Worm (Caenorhabditis elegans): ENCODE measurements around the gene math-41.

math-41 gene

DNA sequence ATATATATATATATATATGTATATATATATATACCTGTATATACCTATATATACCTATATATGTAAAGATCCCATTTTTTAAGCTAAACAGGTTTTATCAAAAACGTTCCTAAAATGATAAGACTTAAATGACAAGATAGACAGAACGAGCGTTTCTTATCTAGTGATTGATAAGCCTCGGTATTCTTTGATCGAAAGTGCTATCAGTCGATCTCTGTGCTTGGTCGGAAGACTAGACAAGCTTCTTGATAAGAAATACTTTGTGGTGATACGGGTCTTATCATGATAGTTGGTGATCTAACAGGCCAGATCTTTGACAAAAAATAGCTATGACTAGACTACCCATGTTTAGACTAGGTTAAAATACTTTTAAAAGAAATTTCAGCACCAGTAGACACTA is 27.3 kb downstream of the math-41 start (continued):
- TF ChIP-seq aly-2 (tag; optimal IDR thresholded peaks at IDR 0.05) (no peak), hlh-17 (GFP tag; optimal IDR thresholded peaks at IDR 0.05; ENCODE audit: borderline replicate concordance) (no peak), mep-1 (tag; optimal IDR thresholded peaks at IDR 0.05) (no peak), unc-130 (tag; optimal IDR thresholded peaks at IDR 0.05) (no peak), dpl-1 (GFP tag; optimal IDR thresholded peaks at IDR 0.05) (no peak), nhr-90 (tag; optimal IDR thresholded peaks at IDR 0.05; ENCODE audit: poor library complexity) (peak; percentile 48), pax-3 (tag; optimal IDR thresholded peaks at IDR 0.05) (peak; percentile 30), hlh-4 (tag; optimal IDR thresholded peaks at IDR 0.05) (no peak), efl-3 (GFP tag; optimal IDR thresholded peaks at IDR 0.05) (no peak), nhr-19 (GFP tag; conservative IDR thresholded peaks at IDR 0.05) (peak; percentile 43; the same call in 1 of the 2 replicates), fkh-10 (GFP tag; optimal IDR thresholded peaks at IDR 0.05) (no peak), dsc-1 (tag; optimal IDR thresholded peaks at IDR 0.05) (no peak), C16A3.4 (tag; optimal IDR thresholded peaks at IDR 0.05) (no peak), lin-13 (GFP tag; optimal IDR thresholded peaks at IDR 0.05) (no peak), aha-1 (tag; optimal IDR thresholded peaks at IDR 0.05) (no peak), hpl-2 (GFP tag; optimal IDR thresholded peaks at IDR 0.05) (no peak), nhr-77 (tag; optimal IDR thresholded peaks at IDR 0.05) (no peak), snu-23 (GFP tag; optimal IDR thresholded peaks at IDR 0.05) (no peak), C34B4.2 (tag; optimal IDR thresholded peaks at IDR 0.05) (no peak), vab-15 (tag; optimal IDR thresholded peaks at IDR 0.05) (no peak), mab-9 (GFP tag; IDR thresholded peaks at IDR 0.05) (no peak), egl-27 (tag; optimal IDR thresholded peaks at IDR 0.05) (no peak), pqm-1 (tag; optimal IDR thresholded peaks at IDR 0.05) (peak; percentile 92), ceh-88 (GFP tag; IDR thresholded peaks at IDR 0.05) (no peak), tbx-2 (tag; optimal IDR thresholded peaks at IDR 0.05) (no peak), nhr-71 (tag; optimal IDR thresholded peaks at IDR 0.05) (no peak), mef-2 (tag; optimal IDR thresholded peaks at IDR 0.05) (no peak), elt-2 (tag; optimal IDR thresholded peaks at IDR 0.05) (peak; percentile 100), C04F5.9 (tag; optimal IDR thresholded peaks at IDR 0.05) (no peak), elt-3 (tag; optimal IDR thresholded peaks at IDR 0.05) (peak in 2 of 6 experiments; percentile 68 to 69), alr-1 (tag; optimal IDR thresholded peaks at IDR 0.05; ENCODE audit: borderline replicate concordance) (no peak), lin-15B (tag; optimal IDR thresholded peaks at IDR 0.05) (no peak)

DNA sequence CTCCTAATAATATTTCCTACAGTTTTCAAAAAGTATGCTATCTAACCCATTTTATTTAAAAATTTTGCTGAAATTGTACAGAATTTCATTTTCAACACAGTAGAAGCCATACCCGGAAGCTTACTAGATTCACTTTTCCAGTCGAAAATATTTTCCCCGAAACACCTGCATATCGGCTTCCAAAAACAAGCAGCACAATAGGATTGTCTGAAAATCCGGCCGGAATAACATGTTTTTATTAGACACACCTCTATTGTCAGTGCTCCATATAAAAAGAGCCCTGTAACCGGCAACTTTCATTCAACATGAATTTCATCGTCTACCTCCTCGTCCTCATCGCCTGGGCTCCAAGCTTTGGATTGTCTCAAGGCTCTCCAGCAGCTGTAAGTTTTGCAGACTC is 28.1 kb downstream of the math-41 start, which contains the start of gene C52E2.2:
C52E2.2 (plus strand) TSS at position 301 of the 400 bp plus-strand sequence.
- TF ChIP-seq F16B12.6 (tag; optimal IDR thresholded peaks at IDR 0.05): no peak
- no peak for TF ChIP-seq lin-35 (GFP tag; optimal IDR thresholded peaks at IDR 0.05)
- TF ChIP-seq lin-15B (tag; optimal IDR thresholded peaks at IDR 0.05): no peak
- no peak for TF ChIP-seq zip-4 (GFP tag; optimal IDR thresholded peaks at IDR 0.05)
- no peak for TF ChIP-seq nhr-76 (tag; optimal IDR thresholded peaks at IDR 0.05)
- no peak for TF ChIP-seq ceh-82 (tag; optimal IDR thresholded peaks at IDR 0.05)
- no peak for TF ChIP-seq fkh-4 (tag; optimal IDR thresholded peaks at IDR 0.05; ENCODE audit: borderline replicate concordance)
- TF ChIP-seq unc-62 (GFP tag; optimal IDR thresholded peaks at IDR 0.05): no peak
- TF ChIP-seq nhr-84 (tag; optimal IDR thresholded peaks at IDR 0.05): no peak
- no peak for TF ChIP-seq efl-1 (optimal IDR thresholded peaks at IDR 0.05)
- TF ChIP-seq efl-1 (GFP tag; optimal IDR thresholded peaks at IDR 0.05 in 1 of 2): no peak
- TF ChIP-seq unc-86 (tag; optimal IDR thresholded peaks at IDR 0.05): no peak
- no peak for TF ChIP-seq ceh-8 (GFP tag; optimal IDR thresholded peaks at IDR 0.05)
- TF ChIP-seq C34B4.2 (tag; optimal IDR thresholded peaks at IDR 0.05): no peak
- TF ChIP-seq lin-14 (GFP tag; optimal IDR thresholded peaks at IDR 0.05): no peak
- no peak for TF ChIP-seq hlh-4 (tag; optimal IDR thresholded peaks at IDR 0.05)
- TF ChIP-seq lin-13 (GFP tag; optimal IDR thresholded peaks at IDR 0.05): no peak
- no peak for TF ChIP-seq isw-1 (GFP tag; IDR thresholded peaks at IDR 0.05)
- TF ChIP-seq tbx-2 (tag; optimal IDR thresholded peaks at IDR 0.05): no peak
- TF ChIP-seq mab-9 (GFP tag; IDR thresholded peaks at IDR 0.05): no peak
- no peak for TF ChIP-seq fos-1 (tag; optimal IDR thresholded peaks at IDR 0.05)
